Worm (Caenorhabditis elegans) whole organism, midembryonic: ENCODE data around the gene srh-70.

Experiments used
- T22C8.4 ChIP-seq: fragments of 200-800 bp; sonication (Bioruptor generic); IDR thresholded peaks from 2 replicates; pipeline ENCODE4 v1.3.6; 2022; ENCODE audit warnings: missing genetic modification characterization, missing compliant biosample characterization
- cog-1 ChIP-seq: sonication (generic microtip); optimal IDR thresholded peaks from 2 replicates; lab custom pipeline; 2016; ENCODE audit warnings: missing genetic modification characterization, missing compliant biosample characterization
- klf-2 ChIP-seq: fragments of 200-800 bp; sonication (Bioruptor generic); conservative IDR thresholded peaks from 2 replicates; pipeline ENCODE4 v1.3.6; 2022; ENCODE audit warnings: missing genetic modification reagents, missing genetic modification characterization, missing compliant biosample characterization
- med-1 ChIP-seq: sonication (generic microtip); optimal IDR thresholded peaks from 2 replicates; lab custom pipeline; 2017; ENCODE audit warnings: missing genetic modification characterization, mild to moderate bottlenecking, missing compliant biosample characterization, antibody characterized with exemption, missing genetic modification reagents; ENCODE audit not compliant: insufficient read depth
- ref-1 ChIP-seq: fragments of 200-800 bp; sonication (Bioruptor generic); conservative IDR thresholded peaks from 2 replicates; pipeline ENCODE4 v1.3.6; 2022; ENCODE audit warnings: missing genetic modification reagents, missing genetic modification characterization, missing compliant biosample characterization
- tab-1 ChIP-seq: fragments of 200-800 bp; sonication (Bioruptor generic); IDR thresholded peaks from 2 replicates; pipeline ENCODE4 v1.3.6; 2022; ENCODE audit warnings: missing genetic modification characterization, missing compliant biosample characterization
- ztf-29 ChIP-seq: fragments of 200-800 bp; sonication (Bioruptor generic); IDR thresholded peaks from 2 replicates; pipeline ENCODE4 v1.3.6; 2022; ENCODE audit warnings: missing genetic modification reagents, missing genetic modification characterization, missing compliant biosample characterization

DNA sequence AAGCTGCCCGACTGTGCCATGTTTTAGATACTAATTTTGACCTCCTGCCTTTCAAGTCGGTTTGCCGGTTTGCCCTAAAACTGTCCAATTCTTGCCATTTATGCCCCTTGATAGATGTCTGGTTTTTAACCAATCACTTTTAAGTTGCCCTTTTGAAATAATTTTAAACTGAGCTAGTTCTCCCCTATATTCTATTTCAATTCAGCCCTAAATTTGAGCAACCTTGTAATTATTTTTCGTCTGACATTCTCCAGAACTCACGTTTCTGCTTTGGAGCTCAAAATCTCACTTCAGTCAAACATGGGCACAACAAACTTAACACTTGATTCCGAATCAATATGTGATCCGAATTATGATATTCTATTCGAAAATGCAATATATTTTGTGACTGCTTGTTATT is 45.3 kb downstream of the srh-70 start, which contains the start of gene srg-17:
- no peak for TF ChIP-seq klf-2 (GFP tag; lab: Robert Waterston, UW)
- no peak for TF ChIP-seq cog-1 (tag; lab: Kevin White, UChicago)
- TF ChIP-seq T22C8.4, result no peak
- no peak for TF ChIP-seq ref-1 (GFP tag; lab: Robert Waterston, UW)
- TF ChIP-seq tab-1 (GFP tag; lab: Robert Waterston, UW), result no peak
- no peak for TF ChIP-seq ztf-29 (GFP tag; lab: Robert Waterston, UW)
- no peak for TF ChIP-seq med-1 (GFP tag; lab: Kevin White, UChicago)
